Worm (Caenorhabditis elegans) whole organism, young adult: ENCODE results near the gene sinh-1.

Experiments used
- B0019.2 ChIP-seq: fragments of 200-800 bp; sonication (Bioruptor generic); conservative IDR thresholded peaks from 2 replicates; pipeline ENCODE4 v1.3.6; 2022; ENCODE audit warnings: missing genetic modification reagents, missing genetic modification characterization, missing compliant biosample characterization
- B0261.1 ChIP-seq: sonication (generic microtip); optimal IDR thresholded peaks from 2 replicates; lab custom pipeline; 2016; ENCODE audit warnings: mild to moderate bottlenecking, missing genetic modification characterization, moderate library complexity, missing compliant biosample characterization
- F10E7.11 ChIP-seq: sonication (generic microtip); optimal IDR thresholded peaks from 2 replicates; lab custom pipeline; 2017; ENCODE audit warnings: mild to moderate bottlenecking, missing genetic modification characterization, moderate library complexity, missing compliant biosample characterization
- F37B4.10 ChIP-seq: fragments of 200-800 bp; sonication (Bioruptor generic); IDR thresholded peaks from 2 replicates; pipeline ENCODE4 v1.3.6; 2022; ENCODE audit warnings: missing genetic modification characterization, missing compliant biosample characterization
- F49E8.2 ChIP-seq: sonication (generic microtip); optimal IDR thresholded peaks from 3 replicates; lab custom pipeline; 2017; ENCODE audit warnings: missing genetic modification characterization, mild to moderate bottlenecking, missing compliant biosample characterization, antibody characterized with exemption, moderate library complexity; ENCODE audit not compliant: insufficient read depth
- K12H6.12 ChIP-seq: fragments of 200-800 bp; sonication (Bioruptor generic); optimal IDR thresholded peaks from 2 replicates; lab custom pipeline; 2018; ENCODE audit warnings: mild to moderate bottlenecking, missing genetic modification characterization, missing compliant biosample characterization
- T07F8.4 ChIP-seq: sonication (generic microtip); optimal IDR thresholded peaks from 2 replicates; lab custom pipeline; 2016; ENCODE audit warnings: mild to moderate bottlenecking, missing genetic modification characterization, moderate library complexity, missing compliant biosample characterization
- T26A5.8 ChIP-seq: sonication (generic microtip); optimal IDR thresholded peaks from 2 replicates; lab custom pipeline; 2016; ENCODE audit warnings: missing genetic modification characterization, missing compliant biosample characterization
- akir-1 ChIP-seq: fragments of 200-800 bp; sonication (Bioruptor generic); optimal IDR thresholded peaks from 2 replicates; lab custom pipeline; 2018; ENCODE audit warnings: mild to moderate bottlenecking, missing genetic modification characterization, moderate library complexity, missing compliant biosample characterization
- atf-7 ChIP-seq: sonication (generic microtip); optimal IDR thresholded peaks from 2 replicates; lab custom pipeline; 2017; ENCODE audit warnings: mild to moderate bottlenecking, missing genetic modification characterization, missing compliant biosample characterization
- attf-5 ChIP-seq: fragments of 200-800 bp; sonication (Bioruptor generic); optimal IDR thresholded peaks from 2 replicates; lab custom pipeline; 2018; ENCODE audit warnings: mild to moderate bottlenecking, missing genetic modification characterization, missing compliant biosample characterization
- bed-2 ChIP-seq: fragments of 200-800 bp; sonication (Bioruptor generic); IDR thresholded peaks from 2 replicates; pipeline ENCODE4 v1.3.6; 2022; ENCODE audit warnings: missing genetic modification reagents, missing genetic modification characterization, missing compliant biosample characterization
- ceh-40 ChIP-seq: fragments of 200-800 bp; sonication (Bioruptor generic); IDR thresholded peaks from 2 replicates; pipeline ENCODE4 v1.3.6; 2022; ENCODE audit warnings: missing genetic modification characterization, missing compliant biosample characterization
- ceh-58 ChIP-seq: fragments of 200-800 bp; sonication (Bioruptor generic); IDR thresholded peaks from 2 replicates; pipeline ENCODE4 v1.3.6; 2022; ENCODE audit warnings: missing genetic modification characterization, missing compliant biosample characterization
- dox-1 ChIP-seq: fragments of 200-800 bp; sonication (Bioruptor generic); IDR thresholded peaks from 2 replicates; pipeline ENCODE4 v1.3.6; 2022; ENCODE audit warnings: missing genetic modification reagents, missing genetic modification characterization, missing compliant biosample characterization
- dpl-1 ChIP-seq: fragments of 150-350 bp; optimal IDR thresholded peaks from 2 replicates; lab custom pipeline; 2014; ENCODE audit warnings: missing biosample characterization, missing genetic modification reagents, missing genetic modification characterization
- egl-44 ChIP-seq: fragments of 200-800 bp; sonication (Bioruptor generic); IDR thresholded peaks from 2 replicates; pipeline ENCODE4 v1.3.6; 2022; ENCODE audit warnings: missing genetic modification reagents, missing genetic modification characterization, missing compliant biosample characterization
- gei-17 ChIP-seq: fragments of 200-800 bp; sonication (Bioruptor generic); optimal IDR thresholded peaks from 2 replicates; lab custom pipeline; 2018; ENCODE audit warnings: mild to moderate bottlenecking, missing genetic modification characterization, missing compliant biosample characterization
- hlh-12 ChIP-seq: sonication (generic microtip); optimal IDR thresholded peaks from 2 replicates; lab custom pipeline; 2016; ENCODE audit warnings: missing genetic modification characterization, missing compliant biosample characterization
- hsf-1 ChIP-seq: fragments of 200-800 bp; sonication (Bioruptor generic); IDR thresholded peaks from 2 replicates; pipeline ENCODE4 v1.3.6; 2022; ENCODE audit warnings: missing genetic modification reagents, missing genetic modification characterization, missing compliant biosample characterization
- let-526 ChIP-seq: fragments of 200-800 bp; sonication (Bioruptor generic); IDR thresholded peaks from 2 replicates; pipeline ENCODE4 v1.3.6; 2022; ENCODE audit warnings: missing genetic modification reagents, missing genetic modification characterization, missing compliant biosample characterization
- lir-1 ChIP-seq: fragments of 200-800 bp; sonication (Bioruptor generic); conservative IDR thresholded peaks from 2 replicates; pipeline ENCODE4 v1.3.6; 2022; ENCODE audit warnings: missing genetic modification reagents, missing genetic modification characterization, missing compliant biosample characterization
- lsl-1 ChIP-seq: fragments of 200-800 bp; sonication (Bioruptor generic); optimal IDR thresholded peaks from 2 replicates; lab custom pipeline; 2018; ENCODE audit warnings: mild to moderate bottlenecking, missing genetic modification characterization, moderate library complexity, missing compliant biosample characterization
- lsy-27 ChIP-seq: sonication (generic microtip); optimal IDR thresholded peaks from 2 replicates; lab custom pipeline; 2017; ENCODE audit warnings: missing genetic modification characterization, mild to moderate bottlenecking, missing compliant biosample characterization, antibody characterized with exemption, missing genotype, borderline replicate concordance; ENCODE audit not compliant: insufficient read depth
- madf-8 ChIP-seq: fragments of 200-800 bp; sonication (Bioruptor generic); conservative IDR thresholded peaks from 2 replicates; pipeline ENCODE4 v1.3.6; 2022; ENCODE audit warnings: missing genetic modification reagents, missing genetic modification characterization, missing compliant biosample characterization
- mcd-1 ChIP-seq: fragments of 200-800 bp; sonication (Bioruptor generic); IDR thresholded peaks from 2 replicates; pipeline ENCODE4 v1.3.6; 2022; ENCODE audit warnings: missing genetic modification reagents, missing genetic modification characterization, missing compliant biosample characterization
- mxl-1 ChIP-seq: sonication (generic microtip); optimal IDR thresholded peaks from 2 replicates; lab custom pipeline; 2016; ENCODE audit warnings: missing genetic modification characterization, missing compliant biosample characterization
- nfya-2 ChIP-seq: fragments of 200-800 bp; sonication (Bioruptor generic); IDR thresholded peaks from 2 replicates; pipeline ENCODE4 v1.3.6; 2022; ENCODE audit warnings: missing genetic modification reagents, missing genetic modification characterization, missing compliant biosample characterization
- nfyb-1 ChIP-seq: fragments of 200-800 bp; sonication (Bioruptor generic); IDR thresholded peaks from 2 replicates; pipeline ENCODE4 v1.3.6; 2022; ENCODE audit warnings: missing genetic modification reagents, missing genetic modification characterization, missing compliant biosample characterization
- nhr-179 ChIP-seq: sonication (generic microtip); optimal IDR thresholded peaks from 2 replicates; lab custom pipeline; 2016; ENCODE audit warnings: mild to moderate bottlenecking, missing genetic modification characterization, missing compliant biosample characterization
- nhr-90 ChIP-seq: sonication (generic microtip); optimal IDR thresholded peaks from 2 replicates; lab custom pipeline; 2016; ENCODE audit warnings: missing genotype, mild to moderate bottlenecking, missing genetic modification characterization, missing compliant biosample characterization
- pbrm-1 ChIP-seq: fragments of 200-800 bp; sonication (Bioruptor generic); IDR thresholded peaks from 2 replicates; pipeline ENCODE4 v1.3.6; 2022; ENCODE audit warnings: missing genetic modification reagents, missing genetic modification characterization, missing compliant biosample characterization
- rcor-1 ChIP-seq: fragments of 200-800 bp; sonication (Bioruptor generic); IDR thresholded peaks from 2 replicates; pipeline ENCODE4 v1.3.6; 2022; ENCODE audit warnings: missing genetic modification reagents, missing genetic modification characterization, missing compliant biosample characterization
- rpc-1 ChIP-seq, 2 experiments: fragments of 150-350 bp in 1 of 2; sonication (generic microtip) in 1 of 2; optimal IDR thresholded peaks; 2 replicates each; lab custom pipeline; 2014 to 2018; ENCODE audit warnings: missing biosample characterization in 1 of 2, missing genetic modification characterization in 1 of 2, missing genetic modification reagents in 1 of 2, missing genotype in 1 of 2
- sptf-2 ChIP-seq: fragments of 200-800 bp; sonication (Bioruptor generic); optimal IDR thresholded peaks from 2 replicates; lab custom pipeline; 2018; ENCODE audit warnings: mild to moderate bottlenecking, missing genetic modification characterization, missing compliant biosample characterization
- tbx-9 ChIP-seq: sonication (generic microtip); optimal IDR thresholded peaks from 2 replicates; lab custom pipeline; 2016; ENCODE audit warnings: borderline replicate concordance, missing genetic modification characterization, inconsistent platforms, missing compliant biosample characterization
- xnd-1 ChIP-seq: sonication (generic microtip); optimal IDR thresholded peaks from 2 replicates; lab custom pipeline; 2016; ENCODE audit warnings: missing genotype, missing genetic modification reagents, missing genetic modification characterization, missing compliant biosample characterization
- zfh-2 ChIP-seq: fragments of 200-800 bp; sonication (Bioruptor generic); conservative IDR thresholded peaks from 2 replicates; pipeline ENCODE4 v1.3.6; 2022; ENCODE audit warnings: missing genetic modification reagents, missing genetic modification characterization, missing compliant biosample characterization
- ztf-18 ChIP-seq: sonication (generic microtip); optimal IDR thresholded peaks from 2 replicates; lab custom pipeline; 2016; ENCODE audit warnings: missing genotype, mild to moderate bottlenecking, missing genetic modification characterization, missing compliant biosample characterization
- ztf-3 ChIP-seq: fragments of 200-800 bp; sonication (Bioruptor generic); optimal IDR thresholded peaks from 2 replicates; lab custom pipeline; 2018; ENCODE audit warnings: mild to moderate bottlenecking, missing genetic modification characterization, missing compliant biosample characterization

sinh-1 gene

ce11 chrII:12189193-12189592 lies 38.9 kb upstream of the sinh-1 start:
- TF ChIP-seq let-526 (GFP tag; lab: Robert Waterston, UW): no peak
- no peak for TF ChIP-seq zfh-2 (GFP tag; lab: Robert Waterston, UW)
- no peak for TF ChIP-seq F49E8.2 (tag; lab: Kevin White, UChicago)
- TF ChIP-seq akir-1 (GFP tag; lab: Kevin White, UChicago): no peak
- TF ChIP-seq xnd-1 (tag; lab: Kevin White, UChicago): no peak
- TF ChIP-seq atf-7: no peak
- TF ChIP-seq B0019.2 (GFP tag; lab: Robert Waterston, UW): no peak
- no peak for TF ChIP-seq T26A5.8 (tag; lab: Kevin White, UChicago)
- TF ChIP-seq nfyb-1 (GFP tag; lab: Robert Waterston, UW): no peak
- TF ChIP-seq, all 124 proteins: peak for 0

DNA sequence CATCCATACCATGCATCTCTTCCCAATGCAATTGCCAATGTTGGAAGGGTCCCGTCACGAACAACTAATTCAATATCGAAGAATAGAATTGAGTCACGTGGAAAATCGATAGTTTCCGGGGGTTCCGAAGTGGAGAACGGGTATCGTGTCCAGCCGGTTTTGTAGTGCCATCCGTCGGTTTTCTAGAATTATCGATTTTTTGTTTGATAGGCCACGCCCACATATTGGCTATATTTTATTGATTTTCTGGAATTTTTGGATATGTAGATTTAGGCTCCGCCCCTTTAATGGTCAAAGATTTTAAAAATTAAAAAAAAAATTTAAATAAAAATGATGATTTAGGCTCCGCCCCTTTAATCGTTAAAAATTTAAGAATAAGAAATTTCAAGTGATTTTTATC lies 28.9 kb upstream of the sinh-1 start:
- TF ChIP-seq mcd-1 (GFP tag; lab: Robert Waterston, UW) (no peak), rpc-1 (optimal IDR thresholded peaks at IDR 0.05; lab: Kevin White, UChicago) (no peak), rpc-1 (tag; optimal IDR thresholded peaks at IDR 0.05; lab: Kevin White, UChicago) (no peak), nhr-90 (tag; lab: Kevin White, UChicago) (no peak), sptf-2 (GFP tag; lab: Kevin White, UChicago) (no peak), rcor-1 (GFP tag; lab: Robert Waterston, UW) (no peak), egl-44 (GFP tag; lab: Robert Waterston, UW) (no peak), tbx-9 (tag; lab: Kevin White, UChicago) (no peak), nhr-179 (no peak), atf-7 (no peak), mxl-1 (tag; lab: Kevin White, UChicago) (no peak), B0261.1 (no peak), lir-1 (no peak), ceh-58 (no peak), T07F8.4 (tag; lab: Kevin White, UChicago) (no peak), ceh-40 (GFP tag; lab: Robert Waterston, UW) (no peak), bed-2 (GFP tag; lab: Robert Waterston, UW) (no peak), attf-5 (GFP tag; lab: Kevin White, UChicago) (no peak), ztf-18 (tag; lab: Kevin White, UChicago) (no peak), madf-8 (GFP tag; lab: Robert Waterston, UW) (no peak), hsf-1 (GFP tag; lab: Robert Waterston, UW) (no peak)

DNA sequence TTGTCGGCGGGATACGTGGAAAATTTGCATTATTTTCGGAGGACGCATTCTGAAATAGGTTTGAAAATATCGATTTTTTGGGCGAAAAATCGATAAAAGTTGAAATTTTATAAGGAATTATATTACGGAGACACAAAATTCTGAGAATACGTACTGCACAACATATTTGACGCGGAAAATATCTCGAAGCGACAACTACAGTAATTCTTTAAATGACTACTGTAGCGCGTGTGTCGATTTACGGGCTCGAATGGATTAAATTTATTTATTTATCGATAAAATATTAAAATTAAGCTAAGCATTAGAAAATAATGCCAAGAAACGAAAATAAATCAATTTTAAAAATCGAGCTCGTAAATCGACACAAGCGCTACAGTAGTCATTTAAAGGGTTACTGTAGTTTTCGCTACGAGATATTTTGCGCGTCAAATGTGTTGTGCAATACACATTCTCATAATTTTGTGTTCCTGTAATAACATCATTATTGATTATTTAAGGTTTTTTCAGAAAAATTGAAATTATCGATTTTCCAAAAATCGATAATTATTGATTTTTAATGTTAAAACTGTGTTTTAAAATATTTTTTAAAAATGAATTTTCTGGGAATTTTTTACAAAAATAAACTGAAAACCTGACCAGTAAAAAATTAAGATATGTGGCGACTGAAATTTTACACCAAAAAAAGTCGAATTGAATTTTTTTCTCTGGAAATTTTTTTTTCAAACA lies 28.0 kb upstream of the sinh-1 start, which contains the start of gene polg-1:
polg-1 (minus strand) TSS at position 51 of the 726 bp plus-strand sequence.
- TF ChIP-seq lsl-1 (GFP tag; lab: Kevin White, UChicago) (peak; percentile 46), lsy-27 (no peak), rpc-1 (optimal IDR thresholded peaks at IDR 0.05; lab: Kevin White, UChicago) (no peak), rpc-1 (tag; optimal IDR thresholded peaks at IDR 0.05; lab: Kevin White, UChicago) (no peak), pbrm-1 (GFP tag; lab: Robert Waterston, UW) (no peak)

DNA sequence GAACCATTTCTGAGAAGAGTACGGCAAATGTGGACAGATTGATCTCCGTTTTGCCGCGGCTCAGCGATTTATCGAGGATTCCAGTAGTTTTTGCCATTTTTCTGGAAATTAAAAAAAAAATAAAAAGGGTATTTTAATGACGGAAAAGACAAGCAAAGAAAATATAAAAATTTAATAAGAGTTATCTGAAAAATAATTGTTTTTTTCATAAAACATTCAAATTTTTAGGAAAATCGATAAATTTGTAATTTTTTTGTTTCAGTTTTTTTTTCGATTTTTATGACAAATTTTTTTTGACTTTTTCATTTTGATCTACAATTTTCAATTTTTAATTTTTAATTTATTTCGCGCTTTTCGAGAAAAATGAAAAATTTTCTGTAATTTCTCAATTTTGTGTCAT lies 25.8 kb upstream of the sinh-1 start, which contains the start of gene trpp-5:
trpp-5 (minus strand) TSS at position 101 of the 400 bp plus-strand sequence.
- TF ChIP-seq gei-17: no peak
- TF ChIP-seq atf-7: no peak
- TF ChIP-seq nhr-90 (tag; lab: Kevin White, UChicago): no peak
- TF ChIP-seq F10E7.11: no peak
- TF ChIP-seq egl-44 (GFP tag; lab: Robert Waterston, UW): no peak
- TF ChIP-seq B0261.1: no peak
- TF ChIP-seq F37B4.10 (GFP tag; lab: Robert Waterston, UW): no peak
- no peak for TF ChIP-seq nfya-2 (GFP tag; lab: Robert Waterston, UW)
- no peak for TF ChIP-seq xnd-1 (tag; lab: Kevin White, UChicago)
- TF ChIP-seq hlh-12 (tag; lab: Kevin White, UChicago): no peak
- no peak for TF ChIP-seq dpl-1 (GFP tag; lab: Kevin White, UChicago)
- no peak for TF ChIP-seq K12H6.12 (tag; lab: Kevin White, UChicago)
- TF ChIP-seq ztf-3 (GFP tag; lab: Kevin White, UChicago): no peak
- TF ChIP-seq bed-2 (GFP tag; lab: Robert Waterston, UW): no peak
- no peak for TF ChIP-seq dox-1 (GFP tag; lab: Robert Waterston, UW)
